Worm (Caenorhabditis elegans): ENCODE measurements around the gene srbc-77.
A peak's percentile ranks its signal among the peaks of the same experiment; 100 is the strongest.

srbc-77 gene

ce11 chrV:15891279-15891678, 38.7 kb upstream of the srbc-77 start:
- TF ChIP-seq nhr-80 (tag; optimal IDR thresholded peaks at IDR 0.05) (peak; percentile 74), ets-4 (GFP tag; optimal IDR thresholded peaks at IDR 0.05) (no peak), tbp1 (GFP tag; optimal IDR thresholded peaks at IDR 0.05) (no peak)

DNA sequence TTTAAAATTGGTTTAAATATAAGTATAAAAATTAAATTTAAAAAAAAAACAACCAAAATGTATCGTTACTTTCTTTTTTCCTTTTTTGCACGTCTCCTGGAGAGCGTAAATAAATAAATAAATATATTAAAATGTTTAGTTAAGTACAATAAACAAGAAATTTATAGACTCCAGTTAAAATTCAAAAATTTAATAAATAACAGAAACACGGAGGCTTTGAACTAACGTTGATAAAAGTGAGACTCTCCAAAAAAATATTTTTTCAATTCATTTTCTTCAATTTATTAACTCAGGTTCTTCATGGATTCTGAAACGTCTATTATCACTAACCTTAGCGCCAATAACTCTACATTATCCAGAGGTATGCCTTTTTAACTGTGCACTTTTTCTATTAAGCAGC, 38.2 kb upstream of the srbc-77 start, which contains the start of gene T06C12.12:
T06C12.12 (plus strand) TSS at position 301 of the 400 bp plus-strand sequence.
- TF ChIP-seq Y53F4B.3 (GFP tag; IDR thresholded peaks at IDR 0.05) (no peak), let-607 (tag; optimal IDR thresholded peaks at IDR 0.05) (no peak), nfyb-1 (GFP tag; IDR thresholded peaks at IDR 0.05) (no peak), snpc-1.1 (tag; optimal IDR thresholded peaks at IDR 0.05; ENCODE audit: insufficient read depth) (no peak), F10E7.11 (tag; optimal IDR thresholded peaks at IDR 0.05) (no peak), egl-44 (GFP tag; IDR thresholded peaks at IDR 0.05) (no peak), madf-3 (GFP tag; IDR thresholded peaks at IDR 0.05) (no peak), lir-1 (GFP tag; conservative IDR thresholded peaks at IDR 0.05) (no peak), T26A5.8 (tag; optimal IDR thresholded peaks at IDR 0.05) (no peak), Y53G8AR.9 (GFP tag; conservative IDR thresholded peaks at IDR 0.05) (no peak), mxl-1 (tag; optimal IDR thresholded peaks at IDR 0.05) (no peak), zim-3 (tag; optimal IDR thresholded peaks at IDR 0.05) (no peak)

- TF ChIP-seq lag-1 (GFP tag; IDR thresholded peaks at IDR 0.05) (no peak), egrh-3 (GFP tag; IDR thresholded peaks at IDR 0.05) (no peak), pha-4 (tag; optimal IDR thresholded peaks at IDR 0.05) (no peak), attf-3 (GFP tag; conservative IDR thresholded peaks at IDR 0.05) (no peak), mel-28 (tag; optimal IDR thresholded peaks at IDR 0.05; ENCODE audit: borderline replicate concordance) (no peak), ztf-22 (GFP tag; optimal IDR thresholded peaks at IDR 0.05) (no peak), rcor-1 (GFP tag; IDR thresholded peaks at IDR 0.05) (no peak), C17E4.6 (GFP tag; IDR thresholded peaks at IDR 0.05) (no peak), ccch-3 (GFP tag; optimal IDR thresholded peaks at IDR 0.05) (no peak), ztf-28 (GFP tag; IDR thresholded peaks at IDR 0.05) (no peak), Y79H2A.3 (GFP tag; conservative IDR thresholded peaks at IDR 0.05) (no peak)
Observed at ce11 chrV:15892696-15893095, 37.3 kb upstream of the srbc-77 start, which contains the start of gene T06C12.11. T06C12.11 (plus strand) TSS chrV:15892996.

DNA sequence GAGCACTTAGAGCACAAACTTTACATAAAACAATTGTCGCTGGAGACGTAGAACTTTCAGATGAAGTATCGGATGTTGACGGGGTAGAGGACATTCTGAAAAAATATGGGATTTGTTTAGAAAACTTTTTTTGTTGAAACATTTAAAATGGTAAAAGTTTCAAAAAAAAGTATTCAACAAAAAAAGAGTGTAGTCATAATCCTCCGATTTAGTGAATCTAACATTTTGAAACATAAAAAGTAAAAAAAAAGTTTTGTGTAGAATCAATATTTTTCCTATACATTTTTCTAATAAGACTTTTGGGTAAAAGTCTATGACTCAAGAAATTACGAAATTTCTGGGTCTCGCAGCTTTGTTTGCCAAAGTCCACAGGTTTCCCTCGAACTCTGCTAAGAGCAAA, 33.3 kb upstream of the srbc-77 start, which contains the start of gene nhr-213:
nhr-213 (minus strand) TSS at position 101 of the 400 bp plus-strand sequence.
- TF ChIP-seq ceh-100 (GFP tag; IDR thresholded peaks at IDR 0.05) = no peak
- no peak for TF ChIP-seq Y53F4B.3 (GFP tag; IDR thresholded peaks at IDR 0.05)
- no peak for TF ChIP-seq mxl-1 (tag; optimal IDR thresholded peaks at IDR 0.05)
- no peak for TF ChIP-seq tbx-9 (tag; optimal IDR thresholded peaks at IDR 0.05; ENCODE audit: borderline replicate concordance)
- no peak for TF ChIP-seq hrde-1 (tag; optimal IDR thresholded peaks at IDR 0.05; ENCODE audit: borderline replicate concordance)
- no peak for TF ChIP-seq ets-4 (GFP tag; optimal IDR thresholded peaks at IDR 0.05)
- TF ChIP-seq attf-5 (GFP tag; optimal IDR thresholded peaks at IDR 0.05) = no peak
- no peak for TF ChIP-seq madf-10 (tag; optimal IDR thresholded peaks at IDR 0.05)
- no peak for TF ChIP-seq ztf-18 (tag; optimal IDR thresholded peaks at IDR 0.05)
- no peak for TF ChIP-seq zim-3 (tag; optimal IDR thresholded peaks at IDR 0.05)
- no peak for TF ChIP-seq tlf-1 (GFP tag; optimal IDR thresholded peaks at IDR 0.05)
- TF ChIP-seq ceh-27 (GFP tag; optimal IDR thresholded peaks at IDR 0.05) = no peak
- no peak for TF ChIP-seq somi-1 (GFP tag; optimal IDR thresholded peaks at IDR 0.05)
- TF ChIP-seq lin-35 (GFP tag; optimal IDR thresholded peaks at IDR 0.05) = no peak
